Worm (Caenorhabditis elegans) whole organism, young adult: Measurements from ENCODE around the gene str-136.

Experiments used
- C17E4.6 ChIP-seq: fragments of 200-800 bp; sonication (Bioruptor generic); IDR thresholded peaks from 2 replicates; pipeline ENCODE4 v1.3.6; 2022; ENCODE audit warnings: missing genetic modification reagents, missing genetic modification characterization, missing compliant biosample characterization
- F23B12.7 ChIP-seq: sonication (generic microtip); optimal IDR thresholded peaks from 2 replicates; lab custom pipeline; 2017; ENCODE audit warnings: missing genetic modification characterization, mild to moderate bottlenecking, missing compliant biosample characterization, antibody characterized with exemption, moderate library complexity; ENCODE audit not compliant: insufficient read depth
- aptf-3 ChIP-seq: fragments of 200-800 bp; sonication (Bioruptor generic); IDR thresholded peaks from 2 replicates; pipeline ENCODE4 v1.3.6; 2022; ENCODE audit warnings: missing genetic modification characterization, missing compliant biosample characterization
- atf-7 ChIP-seq: sonication (generic microtip); optimal IDR thresholded peaks from 2 replicates; lab custom pipeline; 2017; ENCODE audit warnings: mild to moderate bottlenecking, missing genetic modification characterization, missing compliant biosample characterization
- ceh-100 ChIP-seq: fragments of 200-800 bp; sonication (Bioruptor generic); IDR thresholded peaks from 2 replicates; pipeline ENCODE4 v1.3.6; 2022; ENCODE audit warnings: missing genetic modification reagents, missing genetic modification characterization, missing compliant biosample characterization
- chd-7 ChIP-seq: sonication (generic microtip); optimal IDR thresholded peaks from 2 replicates; lab custom pipeline; 2016; ENCODE audit warnings: mild to moderate bottlenecking, missing genetic modification characterization, moderate library complexity, missing compliant biosample characterization
- dpff-1 ChIP-seq: sonication (generic microtip); optimal IDR thresholded peaks from 2 replicates; lab custom pipeline; 2017; ENCODE audit warnings: mild to moderate bottlenecking, missing genetic modification characterization, missing compliant biosample characterization
- lag-1 ChIP-seq: fragments of 200-800 bp; sonication (Bioruptor generic); IDR thresholded peaks from 2 replicates; pipeline ENCODE4 v1.3.6; 2022; ENCODE audit warnings: missing genetic modification reagents, missing genetic modification characterization, missing compliant biosample characterization
- nfyb-1 ChIP-seq: fragments of 200-800 bp; sonication (Bioruptor generic); IDR thresholded peaks from 2 replicates; pipeline ENCODE4 v1.3.6; 2022; ENCODE audit warnings: missing genetic modification reagents, missing genetic modification characterization, missing compliant biosample characterization
- nhr-90 ChIP-seq: sonication (generic microtip); optimal IDR thresholded peaks from 2 replicates; lab custom pipeline; 2016; ENCODE audit warnings: missing genotype, mild to moderate bottlenecking, missing genetic modification characterization, missing compliant biosample characterization
- snpc-3.4 ChIP-seq: sonication (generic microtip); optimal IDR thresholded peaks from 2 replicates; lab custom pipeline; 2017; ENCODE audit warnings: missing genetic modification characterization, mild to moderate bottlenecking, missing compliant biosample characterization, antibody characterized with exemption, moderate library complexity, missing genotype, missing genetic modification reagents

DNA sequence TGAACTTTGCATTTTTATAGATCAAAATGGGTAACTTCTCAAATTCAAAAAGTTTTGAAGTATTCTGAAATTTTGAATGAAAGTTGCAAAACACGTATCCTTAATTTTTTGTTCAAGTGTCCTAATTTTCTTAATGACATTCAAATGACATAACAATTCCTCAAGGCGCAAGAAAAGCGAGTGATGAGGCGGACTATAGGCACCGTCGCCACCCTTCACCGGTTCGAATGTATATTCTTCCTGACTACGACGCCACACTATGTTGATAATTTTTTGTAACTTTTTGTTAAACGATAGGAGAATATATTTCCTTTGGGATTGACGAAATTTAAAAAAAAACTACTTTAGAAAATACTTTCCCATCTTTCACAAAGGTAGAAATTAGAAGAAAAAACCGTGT is 2.9 kb upstream of the str-136 start:
- TF ChIP-seq nhr-90 = no peak
- no peak for TF ChIP-seq lag-1 (GFP tag; lab: Robert Waterston, UW)
- no peak for TF ChIP-seq chd-7 (tag; lab: Kevin White, UChicago)
- no peak for TF ChIP-seq ceh-100 (GFP tag; lab: Robert Waterston, UW)
- TF ChIP-seq nfyb-1 (GFP tag; lab: Robert Waterston, UW) = no peak
- no peak for TF ChIP-seq F23B12.7 (tag; lab: Kevin White, UChicago)
- TF ChIP-seq atf-7 (tag; lab: Kevin White, UChicago) = no peak
- TF ChIP-seq aptf-3 (GFP tag; lab: Robert Waterston, UW) = no peak
- TF ChIP-seq snpc-3.4 (tag; lab: Kevin White, UChicago) = no peak
- TF ChIP-seq C17E4.6 (GFP tag; lab: Robert Waterston, UW) = no peak
- no peak for TF ChIP-seq dpff-1
